Fruit fly (Drosophila melanogaster): ENCODE measurements around the gene brv1.
A peak's percentile ranks its signal among the peaks of the same experiment; 100 is the strongest.

brv1 gene

DNA sequence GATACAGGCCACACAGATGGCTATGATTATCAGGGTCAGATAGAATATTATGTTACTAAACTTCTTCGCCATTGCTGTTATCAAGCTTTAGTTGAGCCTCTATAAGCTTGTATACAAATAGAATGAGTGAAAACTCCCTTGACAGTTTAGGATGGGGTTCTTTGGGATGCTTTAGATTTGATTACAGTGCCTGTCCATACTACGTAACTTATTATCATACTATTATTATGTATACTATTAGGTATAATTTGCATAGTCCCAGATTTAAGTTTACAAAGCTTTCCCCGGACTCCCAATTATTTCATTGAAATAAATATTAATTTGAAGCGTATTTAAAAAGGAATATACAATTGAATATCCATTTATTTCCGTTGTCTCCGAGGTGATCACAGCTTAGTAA lies at the start of gene brv1:
TSS of gene brv1 (minus strand) at position 101 of the 400 bp plus-strand sequence.
- TF ChIP-seq trem (tag; optimal IDR thresholded peaks at IDR 0.05) (no peak), CG12659 (GFP tag; optimal IDR thresholded peaks at IDR 0.05) (no peak), CG8290 (GFP tag; optimal IDR thresholded peaks at IDR 0.05) (no peak), CG8290 (tag; optimal IDR thresholded peaks at IDR 0.05) (no peak), amos (GFP tag; IDR thresholded peaks at IDR 0.05; ENCODE audit: partially characterized antibody) (no peak), Dll (GFP tag; IDR thresholded peaks at IDR 0.05; ENCODE audit: partially characterized antibody) (no peak), gro (GFP tag; optimal IDR thresholded peaks at IDR 0.05) (no peak)

DNA sequence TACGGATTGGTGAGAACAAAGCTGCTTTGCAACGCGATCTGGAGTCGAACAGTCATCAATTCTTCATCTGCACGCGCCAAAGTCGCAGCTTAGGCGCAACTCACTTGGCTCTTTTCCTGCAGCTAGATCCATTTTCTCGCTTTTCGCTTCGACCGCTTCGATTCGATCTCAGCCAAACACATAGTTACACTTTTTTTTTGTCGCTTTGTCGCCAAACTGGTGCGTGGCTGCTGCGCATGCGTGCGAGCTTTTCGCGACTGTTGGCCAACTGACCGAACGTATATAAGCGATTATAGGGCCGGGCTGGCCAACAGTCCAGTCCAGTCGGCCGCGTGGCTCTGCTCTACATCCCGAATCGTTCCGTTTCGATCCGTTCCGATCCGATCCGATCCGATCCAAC lies 46.1 kb upstream of the brv1 start, which contains the start of gene Cpr76Bd:
TSS of gene Cpr76Bd (plus strand) at position 301 of the 400 bp plus-strand sequence.
- TF ChIP-seq CG16779 (GFP tag; IDR thresholded peaks at IDR 0.05) (0 out of 2 replicates have a peak, but pooled peaks have one; percentile 11), MBD-R2 (GFP tag; IDR thresholded peaks at IDR 0.05) (no peak)

DNA sequence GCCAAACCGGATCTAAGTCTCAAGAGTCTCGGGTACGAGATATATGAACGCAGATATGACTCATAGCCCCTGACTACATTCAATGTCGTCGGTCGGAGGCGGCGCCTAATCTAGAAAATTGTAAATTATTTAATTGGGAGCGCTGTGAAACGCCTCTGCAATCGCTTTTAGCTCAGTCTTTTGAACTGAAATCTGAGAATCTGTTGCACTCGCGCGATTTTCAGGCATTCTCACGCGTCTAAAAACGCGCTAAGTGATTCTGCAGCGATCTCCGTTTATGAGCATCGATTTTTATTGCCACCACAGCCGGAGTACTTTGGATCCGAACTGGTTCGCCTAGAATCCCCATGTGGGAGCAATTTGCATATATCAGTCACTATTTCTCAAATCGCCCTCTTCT lies 42.2 kb upstream of the brv1 start:
- no peak for TF ChIP-seq CG14014 (GFP tag; IDR thresholded peaks at IDR 0.05)
- TF ChIP-seq Trl (optimal IDR thresholded peaks at IDR 0.05), result no peak
- TF ChIP-seq Trl (GFP tag; optimal IDR thresholded peaks at IDR 0.05), result no peak
- peak; percentile 91 for TF ChIP-seq CG8359 (GFP tag; optimal IDR thresholded peaks at IDR 0.05; ENCODE audit: borderline replicate concordance)
- 0 out of 2 replicates have a peak, but pooled peaks have one; percentile 6 for TF ChIP-seq CG4404 (GFP tag; IDR thresholded peaks at IDR 0.05)

DNA sequence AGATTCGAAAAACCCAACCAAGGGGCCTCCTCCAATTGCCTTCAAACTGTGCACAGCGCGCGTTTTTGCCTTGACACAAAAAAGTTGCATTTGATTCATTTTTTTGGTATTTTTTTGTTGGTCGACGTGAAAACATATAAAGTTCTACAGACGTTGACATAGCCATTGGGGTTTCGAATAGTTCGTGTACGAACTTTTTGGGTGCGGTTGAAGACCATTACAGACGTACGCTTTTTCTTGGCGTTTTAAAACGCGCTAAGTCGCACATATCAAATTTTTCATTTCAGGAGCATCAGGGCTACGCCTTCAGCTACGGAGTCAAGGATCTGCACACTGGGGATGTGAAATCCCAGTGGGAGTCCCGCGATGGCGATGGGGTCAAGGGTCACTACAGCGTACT lies 39.4 kb upstream of the brv1 start:
- TF ChIP-seq Aef1 (GFP tag; IDR thresholded peaks at IDR 0.05), result no peak
- TF ChIP-seq fd102C (GFP tag; optimal IDR thresholded peaks at IDR 0.05), result no peak
- peak; percentile 96 for TF ChIP-seq CG8359 (GFP tag; optimal IDR thresholded peaks at IDR 0.05; ENCODE audit: borderline replicate concordance)
- TF ChIP-seq CG6654 (GFP tag; optimal IDR thresholded peaks at IDR 0.05), result peak; percentile 54
- TF ChIP-seq dati (GFP tag; IDR thresholded peaks at IDR 0.05), result no peak

DNA sequence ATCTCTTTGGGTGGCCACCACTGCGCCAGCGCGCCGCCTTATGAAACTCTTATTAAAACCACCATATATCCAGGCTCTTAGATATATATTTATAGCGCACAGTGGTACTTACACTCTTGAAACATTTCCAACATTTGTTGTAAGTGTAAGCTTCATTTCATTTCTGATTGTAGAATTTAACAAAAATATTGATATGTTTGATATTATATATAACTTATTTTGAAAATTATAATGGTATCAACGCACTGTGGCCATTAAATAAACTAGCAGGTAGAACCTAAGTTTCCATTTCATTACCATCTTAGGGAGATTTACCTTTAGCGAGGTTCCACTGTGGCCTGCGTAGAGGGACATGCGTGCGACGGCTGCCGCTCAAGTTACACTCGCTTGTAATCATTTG lies 38.4 kb upstream of the brv1 start:
- TF ChIP-seq CG12219 (GFP tag; optimal IDR thresholded peaks at IDR 0.05) (no peak), Doc2 (GFP tag; IDR thresholded peaks at IDR 0.05) (no peak), CG10209 (GFP tag; optimal IDR thresholded peaks at IDR 0.05) (no peak), CG2199 (GFP tag; IDR thresholded peaks at IDR 0.05) (no peak), Gug (GFP tag; IDR thresholded peaks at IDR 0.05) (no peak), Mad (GFP tag; optimal IDR thresholded peaks at IDR 0.05) (no peak), dpn (GFP tag; optimal IDR thresholded peaks at IDR 0.05) (no peak), YL-1 (GFP tag; optimal IDR thresholded peaks at IDR 0.05) (no peak), CG9797 (GFP tag; optimal IDR thresholded peaks at IDR 0.05) (no peak), wor (GFP tag; IDR thresholded peaks at IDR 0.05) (no peak), shn (GFP tag; optimal IDR thresholded peaks at IDR 0.05) (no peak)

DNA sequence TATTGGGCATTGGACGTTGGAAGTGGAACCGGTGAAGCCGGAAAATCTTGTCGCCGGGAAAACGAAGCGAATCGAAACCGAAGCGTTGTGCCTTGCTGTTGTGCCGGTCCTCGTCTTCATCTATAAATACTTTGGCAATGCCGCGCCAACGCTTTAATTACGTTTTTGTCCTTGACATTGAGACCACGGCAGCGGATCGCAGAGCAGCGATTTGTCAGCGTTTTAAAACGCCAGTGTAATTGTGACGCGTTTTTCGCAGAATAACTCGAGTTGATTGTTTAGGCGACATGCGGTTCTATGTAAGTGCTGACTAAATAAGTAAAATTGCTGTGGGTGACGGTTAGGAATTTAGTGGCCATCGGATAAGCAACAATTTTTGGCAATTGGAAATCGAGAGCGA lies 34.8 kb upstream of the brv1 start:
- no peak for TF ChIP-seq Asciz (GFP tag; optimal IDR thresholded peaks at IDR 0.05)
- TF ChIP-seq CG8359 (GFP tag; optimal IDR thresholded peaks at IDR 0.05; ENCODE audit: borderline replicate concordance), result peak; percentile 93

DNA sequence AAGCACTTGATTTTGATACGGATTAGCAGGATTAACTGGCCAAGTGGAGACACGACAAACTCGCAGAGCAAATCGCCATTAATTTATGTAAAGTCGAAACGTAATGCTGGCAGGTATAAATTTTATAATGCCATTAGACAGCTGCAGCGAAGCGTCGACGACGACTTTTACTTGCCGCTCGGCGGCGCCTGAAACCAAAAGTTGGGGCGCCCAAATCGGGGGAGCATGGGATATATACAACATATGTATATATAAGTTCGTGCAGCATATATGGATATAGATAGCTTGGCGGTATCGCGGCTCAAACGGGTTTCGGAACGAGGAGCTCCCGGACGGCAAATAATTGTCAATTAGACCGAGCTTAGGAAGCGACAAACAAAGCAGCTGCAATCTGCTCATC lies 34.3 kb upstream of the brv1 start, which contains the start of gene Cpr76Bc:
TSS of gene Cpr76Bc (plus strand) at position 301 of the 400 bp plus-strand sequence.
- no peak for TF ChIP-seq gro (GFP tag; optimal IDR thresholded peaks at IDR 0.05)
- TF ChIP-seq CG31388 (GFP tag; optimal IDR thresholded peaks at IDR 0.05), result no peak
- TF ChIP-seq oc (tag; optimal IDR thresholded peaks at IDR 0.05), result peak; percentile 12
- TF ChIP-seq Drgx (GFP tag; IDR thresholded peaks at IDR 0.05), result 0 out of 2 replicates have a peak, but pooled peaks have one; percentile 37
- TF ChIP-seq CG12942 (GFP tag; optimal IDR thresholded peaks at IDR 0.05), result no peak
- TF ChIP-seq Ets65A (GFP tag), result peak; percentile 26

Data from whole organism, embryonic.